Fruit fly (Drosophila melanogaster) whole organism, embryonic: Measurements from ENCODE around the gene CG1896.
A peak's percentile ranks its signal among the peaks of the same experiment; 100 is the strongest.

ENCODE experiments used
- Adf1 ChIP-seq: fragments of 200-800 bp; sonication (Bioruptor generic); IDR thresholded peaks from 2 replicates; pipeline ENCODE4 v1.3.6; 2022; ENCODE audit warnings: missing biosample characterization, missing genetic modification characterization
- Blimp-1 ChIP-seq: fragments of 200-800 bp; sonication (Bioruptor generic); optimal IDR thresholded peaks from 3 replicates; lab custom pipeline; 2018; ENCODE audit warnings: missing biosample characterization, missing genetic modification characterization, mild to moderate bottlenecking, moderate library complexity, missing genetic modification reagents
- CG12299 ChIP-seq: fragments of 200-800 bp; sonication (Bioruptor generic); optimal IDR thresholded peaks from 2 replicates; lab custom pipeline; 2018; ENCODE audit warnings: missing biosample characterization, mild to moderate bottlenecking, missing genetic modification characterization
- CG13296 ChIP-seq: fragments of 200-800 bp; sonication (Bioruptor generic); optimal IDR thresholded peaks from 3 replicates; lab custom pipeline; 2018; ENCODE audit warnings: missing biosample characterization, mild to moderate bottlenecking, missing genetic modification characterization
- CG15073 ChIP-seq: fragments of 200-800 bp; sonication (Bioruptor generic); optimal IDR thresholded peaks from 2 replicates; lab custom pipeline; 2016; ENCODE audit warnings: missing biosample characterization, missing genetic modification characterization
- CG18262 ChIP-seq: fragments of 200-800 bp; optimal IDR thresholded peaks from 3 replicates; lab custom pipeline; 2019; ENCODE audit warnings: missing biosample characterization, mild to moderate bottlenecking, missing genetic modification characterization, moderate library complexity
- CG2889 ChIP-seq: fragments of 200-800 bp; sonication (Bioruptor generic); IDR thresholded peaks from 3 replicates; pipeline ENCODE4 v1.3.6; 2022; ENCODE audit warnings: missing biosample characterization, missing genetic modification characterization
- CG31365 ChIP-seq: fragments of 200-800 bp; sonication (Bioruptor generic); optimal IDR thresholded peaks from 2 replicates; lab custom pipeline; 2018; ENCODE audit warnings: missing biosample characterization, mild to moderate bottlenecking, missing genetic modification characterization
- CG32772 ChIP-seq: fragments of 200-800 bp; sonication (Bioruptor generic); IDR thresholded peaks from 2 replicates; pipeline ENCODE4 v1.3.6; 2022; ENCODE audit warnings: missing biosample characterization, missing genetic modification characterization
- CG33213 ChIP-seq: fragments of 200-800 bp; sonication (Bioruptor generic); optimal IDR thresholded peaks from 3 replicates; lab custom pipeline; 2016; ENCODE audit warnings: missing biosample characterization, missing genetic modification characterization
- CG33557 ChIP-seq: fragments of 200-800 bp; sonication (Bioruptor generic); optimal IDR thresholded peaks from 2 replicates; lab custom pipeline; 2019; ENCODE audit warnings: missing biosample characterization, mild to moderate bottlenecking, missing genetic modification characterization, moderate library complexity
- CG34422 ChIP-seq: fragments of 200-800 bp; sonication (Bioruptor generic); IDR thresholded peaks from 3 replicates; pipeline ENCODE4 v1.3.6; 2022; ENCODE audit warnings: missing biosample characterization, missing genetic modification characterization
- CG4854 ChIP-seq: fragments of 200-800 bp; sonication (Bioruptor generic); optimal IDR thresholded peaks from 2 replicates; lab custom pipeline; 2016; ENCODE audit warnings: missing biosample characterization, missing genetic modification characterization, inconsistent platforms
- CG5953 ChIP-seq: fragments of 200-800 bp; sonication (Bioruptor generic); IDR thresholded peaks from 2 replicates; pipeline ENCODE4 v1.3.6; 2022; ENCODE audit warnings: missing biosample characterization, missing genetic modification characterization
- CG7745 ChIP-seq: fragments of 200-800 bp; sonication (Bioruptor generic); optimal IDR thresholded peaks from 2 replicates; lab custom pipeline; 2018; ENCODE audit warnings: missing biosample characterization, mild to moderate bottlenecking, missing genetic modification characterization, moderate library complexity
- CG7839 ChIP-seq: fragments of 200-800 bp; sonication (Bioruptor generic); optimal IDR thresholded peaks from 3 replicates; lab custom pipeline; 2018; ENCODE audit warnings: missing biosample characterization, mild to moderate bottlenecking, missing genetic modification characterization, moderate library complexity
- CG8281 ChIP-seq: fragments of 200-800 bp; sonication (Bioruptor generic); optimal IDR thresholded peaks from 2 replicates; lab custom pipeline; 2018; ENCODE audit warnings: missing biosample characterization, mild to moderate bottlenecking, missing genetic modification characterization, moderate library complexity
- D ChIP-seq, 2 experiments: fragments of 200-800 bp in 1 of 2; fragments of >200 bp in 1 of 2; sonication (Bioruptor generic) in 1 of 2; optimal IDR thresholded peaks; 2 replicates in 1 of 2; 3 replicates in 1 of 2; lab custom pipeline; 2017; ENCODE audit warnings: mild to moderate bottlenecking in 1 of 2, missing biosample characterization in 1 of 2, missing genetic modification characterization in 1 of 2, missing genetic modification reagents in 1 of 2
- D19A ChIP-seq: fragments of 200-800 bp; optimal IDR thresholded peaks from 3 replicates; lab custom pipeline; 2019; ENCODE audit warnings: missing biosample characterization, mild to moderate bottlenecking, missing genetic modification characterization, moderate library complexity
- Dip2 ChIP-seq: fragments of 200-800 bp; sonication (Bioruptor generic); IDR thresholded peaks from 2 replicates; pipeline ENCODE4 v1.3.6; 2022; ENCODE audit warnings: missing biosample characterization, missing genetic modification characterization
- Dll ChIP-seq: fragments of 200-800 bp; sonication (Bioruptor generic); IDR thresholded peaks from 4 replicates; pipeline ENCODE4 v1.3.6; 2022; ENCODE audit warnings: missing biosample characterization, missing genetic modification characterization; ENCODE audit not compliant: partially characterized antibody
- Ets97D ChIP-seq: fragments of 200-800 bp; sonication (Bioruptor generic); optimal IDR thresholded peaks from 3 replicates; lab custom pipeline; 2016; ENCODE audit warnings: missing biosample characterization, missing genetic modification characterization
- Fer2 ChIP-seq: fragments of 200-800 bp; sonication (Bioruptor generic); optimal IDR thresholded peaks from 2 replicates; lab custom pipeline; 2018; ENCODE audit warnings: missing biosample characterization, mild to moderate bottlenecking, missing genetic modification characterization, moderate library complexity
- H2.0 ChIP-seq: fragments of 200-800 bp; sonication (Bioruptor generic); IDR thresholded peaks from 2 replicates; pipeline ENCODE4 v1.3.6; 2022; ENCODE audit warnings: missing biosample characterization, missing genetic modification characterization
- HHEX ChIP-seq: fragments of 200-800 bp; sonication (Bioruptor generic); optimal IDR thresholded peaks from 3 replicates; lab custom pipeline; 2017; ENCODE audit warnings: missing biosample characterization, mild to moderate bottlenecking, missing genetic modification characterization, missing genetic modification reagents
- Hey ChIP-seq: fragments of 200-800 bp; sonication (Bioruptor generic); optimal IDR thresholded peaks from 3 replicates; lab custom pipeline; 2018; ENCODE audit warnings: missing biosample characterization, mild to moderate bottlenecking, missing genetic modification characterization
- Jarid2 ChIP-seq: fragments of 200-800 bp; sonication (Bioruptor generic); optimal IDR thresholded peaks from 3 replicates; lab custom pipeline; 2017; ENCODE audit warnings: mild to moderate bottlenecking, missing biosample characterization, missing genetic modification reagents, missing genetic modification characterization
- MTF-1 ChIP-seq: fragments of 200-800 bp; sonication (Bioruptor generic); optimal IDR thresholded peaks from 2 replicates; lab custom pipeline; 2018; ENCODE audit warnings: missing biosample characterization, mild to moderate bottlenecking, missing genetic modification characterization, borderline replicate concordance
- Mrtf ChIP-seq: fragments of 200-800 bp; sonication (Bioruptor generic); IDR thresholded peaks from 3 replicates; pipeline ENCODE4 v1.3.6; 2022; ENCODE audit warnings: missing biosample characterization, missing genetic modification characterization
- Rx ChIP-seq: fragments of 200-800 bp; sonication (Bioruptor generic); IDR thresholded peaks from 2 replicates; pipeline ENCODE4 v1.3.6; 2022; ENCODE audit warnings: missing biosample characterization, missing genetic modification characterization
- Six4 ChIP-seq: fragments of 200-800 bp; sonication (Bioruptor generic); optimal IDR thresholded peaks from 2 replicates; lab custom pipeline; 2016; ENCODE audit warnings: missing biosample characterization, missing genetic modification characterization
- Taf1 ChIP-seq: fragments of 200-800 bp; sonication (Bioruptor generic); IDR thresholded peaks from 2 replicates; pipeline ENCODE4 v1.3.6; 2022; ENCODE audit warnings: missing biosample characterization, missing genetic modification characterization
- Vsx1 ChIP-seq: fragments of 200-800 bp; sonication (Bioruptor generic); optimal IDR thresholded peaks from 2 replicates; lab custom pipeline; 2017; ENCODE audit warnings: missing biosample characterization, mild to moderate bottlenecking, missing genetic modification characterization, missing genetic modification reagents
- ara ChIP-seq: fragments of 200-800 bp; sonication (Bioruptor generic); IDR thresholded peaks from 2 replicates; pipeline ENCODE4 v1.3.6; 2022; ENCODE audit warnings: missing biosample characterization, missing genetic modification characterization
- bowl ChIP-seq: fragments of 200-800 bp; sonication (Bioruptor generic); IDR thresholded peaks from 2 replicates; pipeline ENCODE4 v1.3.6; 2022; ENCODE audit warnings: missing biosample characterization, missing genetic modification characterization
- br ChIP-seq: fragments of >200 bp; optimal IDR thresholded peaks from 2 replicates; lab custom pipeline; 2017
- btn ChIP-seq: fragments of 200-800 bp; sonication (Bioruptor generic); optimal IDR thresholded peaks from 2 replicates; lab custom pipeline; 2016; ENCODE audit warnings: missing biosample characterization, missing genetic modification characterization
- caup ChIP-seq: fragments of 200-800 bp; sonication (Bioruptor generic); optimal IDR thresholded peaks from 3 replicates; lab custom pipeline; 2017; ENCODE audit warnings: missing biosample characterization, mild to moderate bottlenecking, missing genetic modification characterization, moderate library complexity; ENCODE audit not compliant: severe bottlenecking
- ci ChIP-seq: fragments of 200-800 bp; sonication (Bioruptor generic); IDR thresholded peaks from 3 replicates; pipeline ENCODE4 v1.3.6; 2022; ENCODE audit warnings: missing biosample characterization, missing genetic modification characterization
- en ChIP-seq: fragments of 200-800 bp; sonication (Bioruptor generic); optimal IDR thresholded peaks from 2 replicates; lab custom pipeline; 2016; ENCODE audit warnings: missing biosample characterization, missing genetic modification characterization
- fd96Cb ChIP-seq: fragments of 200-800 bp; sonication (Bioruptor generic); optimal IDR thresholded peaks from 2 replicates; lab custom pipeline; 2018; ENCODE audit warnings: missing biosample characterization, mild to moderate bottlenecking, missing genetic modification characterization, moderate library complexity
- kay ChIP-seq: fragments of 200-800 bp; sonication (Bioruptor generic); optimal IDR thresholded peaks from 2 replicates; lab custom pipeline; 2016; ENCODE audit warnings: missing biosample characterization, missing genetic modification characterization
- knrl ChIP-seq: fragments of 200-800 bp; sonication (Bioruptor generic); IDR thresholded peaks from 3 replicates; pipeline ENCODE4 v1.3.6; 2022; ENCODE audit warnings: missing biosample characterization, missing genetic modification characterization; ENCODE audit not compliant: partially characterized antibody
- org-1 ChIP-seq: fragments of 200-800 bp; sonication (Bioruptor generic); optimal IDR thresholded peaks from 2 replicates; lab custom pipeline; 2017; ENCODE audit warnings: missing biosample characterization, missing genetic modification characterization
- pita ChIP-seq: fragments of 200-800 bp; sonication (Bioruptor generic); optimal IDR thresholded peaks from 2 replicates; lab custom pipeline; 2017; ENCODE audit warnings: missing biosample characterization, mild to moderate bottlenecking, missing genetic modification characterization
- pnt ChIP-seq: fragments of 200-800 bp; sonication (Bioruptor generic); optimal IDR thresholded peaks from 3 replicates; lab custom pipeline; 2016; ENCODE audit warnings: missing biosample characterization, missing genetic modification characterization
- seq ChIP-seq: fragments of 200-800 bp; sonication (Bioruptor generic); IDR thresholded peaks from 2 replicates; pipeline ENCODE4 v1.3.6; 2022; ENCODE audit warnings: missing biosample characterization, missing genetic modification characterization
- tgo ChIP-seq: fragments of 200-800 bp; sonication (Bioruptor generic); IDR thresholded peaks from 3 replicates; pipeline ENCODE4 v1.3.6; 2022; ENCODE audit warnings: missing biosample characterization, missing genetic modification characterization
- tin ChIP-seq: fragments of 200-800 bp; sonication (Bioruptor generic); optimal IDR thresholded peaks from 3 replicates; lab custom pipeline; 2016; ENCODE audit warnings: missing biosample characterization, missing genetic modification characterization
- zfh2 ChIP-seq: fragments of 200-800 bp; sonication (Bioruptor generic); optimal IDR thresholded peaks from 2 replicates; lab custom pipeline; 2016; ENCODE audit warnings: missing biosample characterization, missing genetic modification characterization

Gene CG1896

dm6 chr3R:31771790-31772576 lies 27.9 kb downstream of the CG1896 start, which contains the start of the genes betaGlu and sip3 (continued):
- no peak for TF ChIP-seq Hey (tag; lab: Kevin White, UChicago)
- TF ChIP-seq D (optimal IDR thresholded peaks at IDR 0.05; lab: Kevin White, UChicago): no peak
- no peak for TF ChIP-seq D (GFP tag; optimal IDR thresholded peaks at IDR 0.05; lab: Kevin White, UChicago)
- no peak; the same call in 1 of the 2 replicates for TF ChIP-seq seq
- no peak for TF ChIP-seq Jarid2 (GFP tag; lab: Kevin White, UChicago)
- TF ChIP-seq CG13296 (GFP tag; lab: Kevin White, UChicago): no peak
- no peak for TF ChIP-seq CG34422 (GFP tag; lab: Robert Waterston, UW)
- no peak for TF ChIP-seq Adf1
- no peak for TF ChIP-seq CG15073 (GFP tag; lab: Kevin White, UChicago)
- no peak for TF ChIP-seq Taf1 (GFP tag; lab: Robert Waterston, UW)
- no peak for TF ChIP-seq MTF-1 (GFP tag; lab: Kevin White, UChicago)
- TF ChIP-seq caup (GFP tag; lab: Kevin White, UChicago): no peak
- no peak for TF ChIP-seq CG7745 (tag; lab: Kevin White, UChicago)
- no peak for TF ChIP-seq bowl (GFP tag; lab: Robert Waterston, UW)
- no peak for TF ChIP-seq fd96Cb (tag; lab: Kevin White, UChicago)
- TF ChIP-seq en (GFP tag; lab: Kevin White, UChicago): no peak
- TF ChIP-seq Dip2 (GFP tag; lab: Robert Waterston, UW): no peak
- peak; percentile 8 for TF ChIP-seq CG33557 (GFP tag; lab: Kevin White, UChicago)
- TF ChIP-seq Blimp-1 (GFP tag; lab: Kevin White, UChicago): no peak
- no peak for TF ChIP-seq kay (GFP tag; lab: Kevin White, UChicago)
- no peak for TF ChIP-seq br (lab: Kevin White, UChicago)
- TF ChIP-seq Six4 (GFP tag; lab: Kevin White, UChicago): peak; percentile 6
- TF ChIP-seq CG2889 (GFP tag; lab: Robert Waterston, UW): no peak
- TF ChIP-seq Fer2 (tag; lab: Kevin White, UChicago): no peak
- no peak for TF ChIP-seq Vsx1 (GFP tag; lab: Kevin White, UChicago)
- TF ChIP-seq ara (GFP tag; lab: Robert Waterston, UW): no peak
- TF ChIP-seq CG33213 (GFP tag; lab: Kevin White, UChicago): no peak
- no peak for TF ChIP-seq zfh2 (GFP tag; lab: Kevin White, UChicago)
- no peak for TF ChIP-seq CG31365 (tag; lab: Kevin White, UChicago)
- no peak for TF ChIP-seq Mrtf
- TF ChIP-seq tgo (GFP tag; lab: Robert Waterston, UW): no peak
- TF ChIP-seq pnt (GFP tag; lab: Kevin White, UChicago): no peak
- TF ChIP-seq CG8281 (tag; lab: Kevin White, UChicago): no peak
- TF ChIP-seq HHEX (GFP tag; lab: Kevin White, UChicago): no peak
- TF ChIP-seq CG32772 (GFP tag; lab: Robert Waterston, UW): no peak
- peak; percentile 91 for TF ChIP-seq Dll (GFP tag; lab: Robert Waterston, UW)
- TF ChIP-seq org-1: no peak
- TF ChIP-seq CG4854: no peak
- TF ChIP-seq D19A: no peak
- no peak for TF ChIP-seq pita (GFP tag; lab: Kevin White, UChicago)
- no peak for TF ChIP-seq Rx (GFP tag; lab: Robert Waterston, UW)
- no peak for TF ChIP-seq H2.0
- peak; percentile 93 for TF ChIP-seq knrl (GFP tag; lab: Robert Waterston, UW)
- TF ChIP-seq btn (GFP tag; lab: Kevin White, UChicago): no peak
- TF ChIP-seq CG12299: peak; percentile 23
- no peak for TF ChIP-seq tin
- TF ChIP-seq ci (GFP tag; lab: Robert Waterston, UW): no peak
- TF ChIP-seq CG18262: no peak
- TF ChIP-seq CG5953 (GFP tag; lab: Robert Waterston, UW): no peak
- TF ChIP-seq Ets97D: peak; percentile 47
- TF ChIP-seq CG7839 (tag; lab: Kevin White, UChicago): no peak
